Worm (Caenorhabditis elegans): ENCODE data around the gene T23F4.2.

Gene T23F4.2

ce11 chrII:1203523-1203922 lies 40.1 kb downstream of the T23F4.2 start:
- peak in 1 of 2 experiments; percentile 88 for TF ChIP-seq unc-62 (GFP tag; optimal IDR thresholded peaks at IDR 0.05 in 1 of 2)
- TF ChIP-seq unc-62 (tag; optimal IDR thresholded peaks at IDR 0.05), result no peak
- no peak for TF ChIP-seq dmd-8 (GFP tag; IDR thresholded peaks at IDR 0.05)
- TF ChIP-seq egl-27 (tag; optimal IDR thresholded peaks at IDR 0.05), result no peak
- TF ChIP-seq madf-9 (GFP tag; conservative IDR thresholded peaks at IDR 0.05), result no peak
- peak; percentile 16 for TF ChIP-seq fkh-10 (GFP tag; optimal IDR thresholded peaks at IDR 0.05)
- no peak for TF ChIP-seq nhr-11 (tag; optimal IDR thresholded peaks at IDR 0.05)
- no peak for TF ChIP-seq rbr-2 (tag; optimal IDR thresholded peaks at IDR 0.05)
- no peak for TF ChIP-seq mxl-2 (GFP tag; conservative IDR thresholded peaks at IDR 0.05)
- TF ChIP-seq ceh-32 (tag; optimal IDR thresholded peaks at IDR 0.05; ENCODE audit: poor library complexity), result no peak
- TF ChIP-seq ceh-20 (GFP tag; IDR thresholded peaks at IDR 0.05), result no peak
- TF ChIP-seq mdt-29 (GFP tag; IDR thresholded peaks at IDR 0.05), result no peak
- no peak for TF ChIP-seq snpc-1.2 (GFP tag; IDR thresholded peaks at IDR 0.05)

- TF ChIP-seq fkh-10 (GFP tag; optimal IDR thresholded peaks at IDR 0.05) (no peak), pqm-1 (tag; optimal IDR thresholded peaks at IDR 0.05) (no peak), fos-1 (tag; optimal IDR thresholded peaks at IDR 0.05) (no peak)
These were observed 51.3 kb downstream of the T23F4.2 start for ce11 chrII:1214627-1215026.
